Fruit fly (Drosophila melanogaster) S2 (cell line): ENCODE data around the gene CG44774.

ENCODE experiments used
- CG8478 ChIP-seq: fragments of >200 bp; optimal IDR thresholded peaks from 2 replicates; lab custom pipeline; 2018
- CTCF ChIP-seq, 2 experiments: fragments of >200 bp; optimal IDR thresholded peaks; 2 replicates each; lab custom pipeline; 2018

- TF ChIP-seq CG8478, result no peak
- no peak for TF ChIP-seq CTCF (optimal IDR thresholded peaks at IDR 0.05; lab: Kevin White, UChicago)
Observed at dm6 chrX:4962964-4963363, 25.1 kb upstream of the CG44774 start.
